Worm (Caenorhabditis elegans) whole organism, young adult: Measurements from ENCODE around the gene T07F8.1.
A peak's percentile ranks its signal among the peaks of the same experiment; 100 is the strongest.

Experiments
- B0336.3 ChIP-seq: fragments of 200-800 bp; sonication (Bioruptor generic); IDR thresholded peaks from 2 replicates; pipeline ENCODE4 v1.3.6; 2022; ENCODE audit warnings: missing genetic modification characterization, missing compliant biosample characterization
- D2030.7 ChIP-seq: fragments of 200-800 bp; sonication (Bioruptor generic); IDR thresholded peaks from 2 replicates; pipeline ENCODE4 v1.3.6; 2022; ENCODE audit warnings: missing genetic modification reagents, missing genetic modification characterization, missing compliant biosample characterization
- Y95B8A.8 ChIP-seq: fragments of 200-800 bp; sonication (Bioruptor generic); IDR thresholded peaks from 2 replicates; pipeline ENCODE4 v1.3.6; 2022; ENCODE audit warnings: missing genetic modification reagents, missing genetic modification characterization, missing compliant biosample characterization
- atf-7 ChIP-seq: sonication (generic microtip); optimal IDR thresholded peaks from 2 replicates; lab custom pipeline; 2017; ENCODE audit warnings: mild to moderate bottlenecking, missing genetic modification characterization, missing compliant biosample characterization
- ceh-100 ChIP-seq: fragments of 200-800 bp; sonication (Bioruptor generic); IDR thresholded peaks from 2 replicates; pipeline ENCODE4 v1.3.6; 2022; ENCODE audit warnings: missing genetic modification reagents, missing genetic modification characterization, missing compliant biosample characterization
- ets-4 ChIP-seq: fragments of 200-800 bp; sonication (Bioruptor generic); optimal IDR thresholded peaks from 2 replicates; lab custom pipeline; 2018; ENCODE audit warnings: mild to moderate bottlenecking, missing genetic modification characterization, missing compliant biosample characterization
- lag-1 ChIP-seq: fragments of 200-800 bp; sonication (Bioruptor generic); IDR thresholded peaks from 2 replicates; pipeline ENCODE4 v1.3.6; 2022; ENCODE audit warnings: missing genetic modification reagents, missing genetic modification characterization, missing compliant biosample characterization
- madf-10 ChIP-seq: sonication (generic microtip); optimal IDR thresholded peaks from 2 replicates; lab custom pipeline; 2016; ENCODE audit warnings: mild to moderate bottlenecking, missing genetic modification characterization, missing compliant biosample characterization
- rpc-1 ChIP-seq, 2 experiments: fragments of 150-350 bp in 1 of 2; sonication (generic microtip) in 1 of 2; optimal IDR thresholded peaks; 2 replicates each; lab custom pipeline; 2014 to 2018; ENCODE audit warnings: missing biosample characterization in 1 of 2, missing genetic modification characterization in 1 of 2, missing genetic modification reagents in 1 of 2, missing genotype in 1 of 2
- tbp1 ChIP-seq: fragments of 200-800 bp; sonication (Bioruptor generic); optimal IDR thresholded peaks from 2 replicates; lab custom pipeline; 2018; ENCODE audit warnings: mild to moderate bottlenecking, missing genetic modification characterization, missing compliant biosample characterization

ce11 chrII:7131871-7132693 is 16.1 kb upstream of the T07F8.1 start, which contains the start of the genes T07F8.4 and gld-3:
- TF ChIP-seq Y95B8A.8 (GFP tag; lab: Robert Waterston, UW) = 0 out of 2 replicates have a peak, but pooled peaks have one; percentile 37
- TF ChIP-seq D2030.7 = peak; percentile 72
- no peak for TF ChIP-seq tbp1 (GFP tag; lab: Kevin White, UChicago)
- TF ChIP-seq ceh-100 (GFP tag; lab: Robert Waterston, UW) = no peak
- no peak for TF ChIP-seq ets-4 (GFP tag; lab: Kevin White, UChicago)
- no peak for TF ChIP-seq madf-10 (tag; lab: Kevin White, UChicago)
- TF ChIP-seq B0336.3 (GFP tag; lab: Robert Waterston, UW) = no peak
- no peak for TF ChIP-seq rpc-1 (optimal IDR thresholded peaks at IDR 0.05; lab: Kevin White, UChicago)
- TF ChIP-seq rpc-1 (tag; optimal IDR thresholded peaks at IDR 0.05; lab: Kevin White, UChicago) = no peak
- TF ChIP-seq atf-7 = no peak
- no peak for TF ChIP-seq lag-1
